Fruit fly (Drosophila melanogaster) whole organism, pupa: ENCODE data around the gene CG14968.
A peak's percentile ranks its signal among the peaks of the same experiment; 100 is the strongest.

Source experiments
- CG10348 ChIP-seq: fragments of 200-800 bp; sonication (Bioruptor generic); IDR thresholded peaks from 2 replicates; pipeline ENCODE4 v1.3.6; 2022; ENCODE audit warnings: missing biosample characterization, missing genetic modification characterization
- CG12605 ChIP-seq: fragments of 200-800 bp; sonication (Bioruptor generic); IDR thresholded peaks from 2 replicates; pipeline ENCODE4 v1.3.6; 2022; ENCODE audit warnings: missing biosample characterization, missing genetic modification characterization
- CG13204 ChIP-seq: fragments of 200-800 bp; sonication (Bioruptor generic); optimal IDR thresholded peaks from 2 replicates; lab custom pipeline; 2018; ENCODE audit warnings: missing biosample characterization, mild to moderate bottlenecking, missing genetic modification characterization, moderate library complexity
- CG14655 ChIP-seq: fragments of 200-800 bp; sonication (Bioruptor generic); optimal IDR thresholded peaks from 3 replicates; lab custom pipeline; 2017; ENCODE audit warnings: mild to moderate bottlenecking, missing biosample characterization, missing genetic modification reagents, missing genetic modification characterization
- CG15710 ChIP-seq: fragments of 200-800 bp; sonication (Bioruptor generic); optimal IDR thresholded peaks from 2 replicates; lab custom pipeline; 2018; ENCODE audit warnings: missing biosample characterization, mild to moderate bottlenecking, missing genetic modification characterization, moderate library complexity
- CG17806 ChIP-seq: fragments of 200-800 bp; sonication (Bioruptor generic); optimal IDR thresholded peaks from 2 replicates; lab custom pipeline; 2018; ENCODE audit warnings: missing biosample characterization, mild to moderate bottlenecking, missing genetic modification characterization, moderate library complexity
- CG32121 ChIP-seq: fragments of 200-800 bp; sonication (Bioruptor generic); IDR thresholded peaks from 2 replicates; pipeline ENCODE4 v1.3.6; 2022; ENCODE audit warnings: missing biosample characterization, missing genetic modification characterization
- CG34367 ChIP-seq: fragments of 200-800 bp; sonication (Bioruptor generic); optimal IDR thresholded peaks from 2 replicates; lab custom pipeline; 2018; ENCODE audit warnings: missing biosample characterization, mild to moderate bottlenecking, missing genetic modification characterization
- CG4496 ChIP-seq: fragments of 200-800 bp; sonication (Bioruptor generic); IDR thresholded peaks from 3 replicates; pipeline ENCODE4 v1.3.6; 2022; ENCODE audit warnings: missing biosample characterization, missing genetic modification characterization
- CG8159 ChIP-seq: fragments of 200-800 bp; sonication (Bioruptor generic); optimal IDR thresholded peaks from 3 replicates; lab custom pipeline; 2018; ENCODE audit warnings: missing biosample characterization, mild to moderate bottlenecking, missing genetic modification characterization, moderate library complexity
- CG8301 ChIP-seq: fragments of 200-800 bp; sonication (Bioruptor generic); optimal IDR thresholded peaks from 2 replicates; lab custom pipeline; 2018; ENCODE audit warnings: missing biosample characterization, mild to moderate bottlenecking, missing genetic modification characterization
- CG9948 ChIP-seq: fragments of 200-800 bp; sonication (Bioruptor generic); optimal IDR thresholded peaks from 2 replicates; lab custom pipeline; 2018; ENCODE audit warnings: missing biosample characterization, mild to moderate bottlenecking, missing genetic modification characterization, moderate library complexity
- D1 ChIP-seq: fragments of 200-800 bp; sonication (Bioruptor generic); optimal IDR thresholded peaks from 2 replicates; lab custom pipeline; 2018; ENCODE audit warnings: missing biosample characterization, mild to moderate bottlenecking, missing genetic modification characterization, moderate library complexity
- EcR ChIP-seq: fragments of 200-800 bp; sonication (Bioruptor generic); optimal IDR thresholded peaks from 3 replicates; lab custom pipeline; 2019; ENCODE audit warnings: missing biosample characterization, missing genetic modification characterization, mild to moderate bottlenecking, moderate library complexity, missing genetic modification reagents
- Ets98B ChIP-seq: fragments of 200-800 bp; sonication (Bioruptor generic); IDR thresholded peaks from 2 replicates; pipeline ENCODE4 v1.3.6; 2022; ENCODE audit warnings: missing biosample characterization, missing genetic modification characterization
- Pif1A ChIP-seq: fragments of 200-800 bp; sonication (Bioruptor generic); optimal IDR thresholded peaks from 3 replicates; lab custom pipeline; 2016; ENCODE audit warnings: missing biosample characterization, missing genetic modification characterization
- Pif1B ChIP-seq: fragments of 200-800 bp; sonication (Bioruptor generic); optimal IDR thresholded peaks from 3 replicates; lab custom pipeline; 2016; ENCODE audit warnings: missing biosample characterization, missing genetic modification characterization
- Snoo ChIP-seq: fragments of 200-800 bp; sonication (Bioruptor generic); optimal IDR thresholded peaks from 3 replicates; lab custom pipeline; 2017; ENCODE audit warnings: missing biosample characterization, mild to moderate bottlenecking, missing genetic modification characterization, inconsistent platforms
- fd96Ca ChIP-seq: fragments of 200-800 bp; sonication (Bioruptor generic); IDR thresholded peaks from 3 replicates; pipeline ENCODE4 v1.3.6; 2022; ENCODE audit warnings: missing biosample characterization, missing genetic modification characterization
- gl ChIP-seq: fragments of 200-800 bp; sonication (Bioruptor generic); optimal IDR thresholded peaks from 2 replicates; lab custom pipeline; 2018; ENCODE audit warnings: missing biosample characterization, mild to moderate bottlenecking, missing genetic modification characterization
- rn ChIP-seq: fragments of 200-800 bp; sonication (Bioruptor generic); IDR thresholded peaks from 2 replicates; pipeline ENCODE4 v1.3.6; 2022; ENCODE audit warnings: missing biosample characterization, missing genetic modification characterization

CG14968 gene

dm6 chr3L:3303087-3303526, at the start of gene CG14968:
Gene CG14968, minus strand, starts transcription at chr3L:3303112.
- TF ChIP-seq Snoo (tag; lab: Kevin White, UChicago), result peak; percentile 97
- TF ChIP-seq CG8159, result peak; percentile 92
- TF ChIP-seq CG32121 (GFP tag; lab: Robert Waterston, UW), result peak; percentile 95
- peak; percentile 92 for TF ChIP-seq CG8301
- TF ChIP-seq CG9948 (tag; lab: Kevin White, UChicago), result peak; percentile 91
- peak; percentile 98 for TF ChIP-seq EcR
- peak; percentile 96 for TF ChIP-seq Pif1B (GFP tag; lab: Kevin White, UChicago)
- peak; percentile 91 for TF ChIP-seq rn (GFP tag; lab: Robert Waterston, UW)
- TF ChIP-seq CG15710 (tag; lab: Kevin White, UChicago), result peak; percentile 94
- TF ChIP-seq Ets98B (GFP tag; lab: Robert Waterston, UW), result peak; percentile 95
- peak; percentile 95 for TF ChIP-seq Pif1A (GFP tag; lab: Kevin White, UChicago)
- TF ChIP-seq CG10348 (GFP tag; lab: Robert Waterston, UW), result peak; percentile 68
- peak; percentile 87 for TF ChIP-seq CG34367 (tag; lab: Kevin White, UChicago)
- TF ChIP-seq CG14655 (GFP tag; lab: Kevin White, UChicago), result peak; percentile 94
- TF ChIP-seq fd96Ca (GFP tag; lab: Robert Waterston, UW), result peak; percentile 94
- peak; percentile 80 for TF ChIP-seq gl
- peak; percentile 59 for TF ChIP-seq CG13204 (GFP tag; lab: Kevin White, UChicago)
- peak; percentile 90 for TF ChIP-seq D1
- TF ChIP-seq CG12605 (GFP tag; lab: Robert Waterston, UW), result peak; percentile 97
- TF ChIP-seq CG4496 (GFP tag; lab: Robert Waterston, UW), result peak; percentile 98
- TF ChIP-seq CG17806 (tag; lab: Kevin White, UChicago), result peak; percentile 94

dm6 chr3L:3352516-3352915, 49.6 kb upstream of the CG14968 start:
- TF ChIP-seq CG32121 (GFP tag; lab: Robert Waterston, UW), result no peak
- no peak for TF ChIP-seq EcR
- no peak for TF ChIP-seq Pif1B (GFP tag; lab: Kevin White, UChicago)
- TF ChIP-seq CG12605 (GFP tag; lab: Robert Waterston, UW), result no peak
- TF ChIP-seq Ets98B (GFP tag; lab: Robert Waterston, UW), result no peak
- TF ChIP-seq rn (GFP tag; lab: Robert Waterston, UW), result no peak
- TF ChIP-seq CG15710 (tag; lab: Kevin White, UChicago), result no peak
- no peak for TF ChIP-seq gl
- TF ChIP-seq CG10348 (GFP tag; lab: Robert Waterston, UW), result no peak
- TF ChIP-seq Snoo (tag; lab: Kevin White, UChicago), result no peak
- no peak for TF ChIP-seq CG8301
- no peak for TF ChIP-seq CG4496 (GFP tag; lab: Robert Waterston, UW)
- no peak for TF ChIP-seq CG8159
- TF ChIP-seq CG34367 (tag; lab: Kevin White, UChicago), result no peak
- no peak for TF ChIP-seq D1
- TF ChIP-seq CG9948 (tag; lab: Kevin White, UChicago), result no peak
- no peak for TF ChIP-seq CG13204 (GFP tag; lab: Kevin White, UChicago)
- no peak for TF ChIP-seq fd96Ca (GFP tag; lab: Robert Waterston, UW)
- no peak for TF ChIP-seq CG17806 (tag; lab: Kevin White, UChicago)
- no peak for TF ChIP-seq CG14655 (GFP tag; lab: Kevin White, UChicago)

- no peak for TF ChIP-seq Pif1A (GFP tag; lab: Kevin White, UChicago)
- TF ChIP-seq EcR, result peak; percentile 27
- no peak for TF ChIP-seq CG9948 (tag; lab: Kevin White, UChicago)
- no peak for TF ChIP-seq CG32121 (GFP tag; lab: Robert Waterston, UW)
- TF ChIP-seq gl, result no peak
- TF ChIP-seq, all 21 proteins: peak for 1
Measured at dm6 chr3L:3351814-3352359, 49.0 kb upstream of the CG14968 start.

- TF ChIP-seq Ets98B (GFP tag; lab: Robert Waterston, UW) (no peak), CG10348 (GFP tag; lab: Robert Waterston, UW) (no peak), CG32121 (GFP tag; lab: Robert Waterston, UW) (no peak), CG9948 (tag; lab: Kevin White, UChicago) (no peak), CG34367 (tag; lab: Kevin White, UChicago) (no peak), CG13204 (GFP tag; lab: Kevin White, UChicago) (no peak), CG15710 (tag; lab: Kevin White, UChicago) (no peak), CG12605 (GFP tag; lab: Robert Waterston, UW) (no peak), CG14655 (GFP tag; lab: Kevin White, UChicago) (no peak), CG17806 (tag; lab: Kevin White, UChicago) (no peak), Pif1B (GFP tag; lab: Kevin White, UChicago) (no peak), Snoo (tag; lab: Kevin White, UChicago) (no peak), Pif1A (GFP tag; lab: Kevin White, UChicago) (no peak), gl (no peak), D1 (no peak), EcR (no peak), CG8159 (no peak), rn (GFP tag; lab: Robert Waterston, UW) (no peak), fd96Ca (GFP tag; lab: Robert Waterston, UW) (no peak)
- TF ChIP-seq, all 21 proteins: peak for 0
Measured at dm6 chr3L:3350572-3351343, 47.8 kb upstream of the CG14968 start.

dm6 chr3L:3349825-3350123, 46.9 kb upstream of the CG14968 start:
- TF ChIP-seq Ets98B (GFP tag; lab: Robert Waterston, UW) (no peak), CG13204 (GFP tag; lab: Kevin White, UChicago) (no peak), fd96Ca (GFP tag; lab: Robert Waterston, UW) (no peak), gl (no peak), CG34367 (tag; lab: Kevin White, UChicago) (no peak), D1 (no peak), CG15710 (tag; lab: Kevin White, UChicago) (no peak), rn (GFP tag; lab: Robert Waterston, UW) (no peak), CG17806 (tag; lab: Kevin White, UChicago) (no peak), CG12605 (GFP tag; lab: Robert Waterston, UW) (no peak), CG4496 (GFP tag; lab: Robert Waterston, UW) (no peak), CG8301 (no peak), CG14655 (GFP tag; lab: Kevin White, UChicago) (no peak), CG32121 (GFP tag; lab: Robert Waterston, UW) (no peak), Pif1A (GFP tag; lab: Kevin White, UChicago) (no peak), CG9948 (tag; lab: Kevin White, UChicago) (no peak), EcR (no peak), CG8159 (no peak), CG10348 (GFP tag; lab: Robert Waterston, UW) (no peak), Pif1B (GFP tag; lab: Kevin White, UChicago) (no peak)
